Fruit fly (Drosophila melanogaster) whole organism, pupa: ENCODE data around the gene Rsbp15.
A peak's percentile ranks its signal among the peaks of the same experiment; 100 is the strongest.

Experiments
- CG10348 ChIP-seq: fragments of 200-800 bp; sonication (Bioruptor generic); IDR thresholded peaks from 2 replicates; pipeline ENCODE4 v1.3.6; 2022; ENCODE audit warnings: missing biosample characterization, missing genetic modification characterization
- CG12605 ChIP-seq: fragments of 200-800 bp; sonication (Bioruptor generic); IDR thresholded peaks from 2 replicates; pipeline ENCODE4 v1.3.6; 2022; ENCODE audit warnings: missing biosample characterization, missing genetic modification characterization
- CG13204 ChIP-seq: fragments of 200-800 bp; sonication (Bioruptor generic); optimal IDR thresholded peaks from 2 replicates; lab custom pipeline; 2018; ENCODE audit warnings: missing biosample characterization, mild to moderate bottlenecking, missing genetic modification characterization, moderate library complexity
- CG14655 ChIP-seq: fragments of 200-800 bp; sonication (Bioruptor generic); optimal IDR thresholded peaks from 3 replicates; lab custom pipeline; 2017; ENCODE audit warnings: mild to moderate bottlenecking, missing biosample characterization, missing genetic modification reagents, missing genetic modification characterization
- CG15710 ChIP-seq: fragments of 200-800 bp; sonication (Bioruptor generic); optimal IDR thresholded peaks from 2 replicates; lab custom pipeline; 2018; ENCODE audit warnings: missing biosample characterization, mild to moderate bottlenecking, missing genetic modification characterization, moderate library complexity
- CG17806 ChIP-seq: fragments of 200-800 bp; sonication (Bioruptor generic); optimal IDR thresholded peaks from 2 replicates; lab custom pipeline; 2018; ENCODE audit warnings: missing biosample characterization, mild to moderate bottlenecking, missing genetic modification characterization, moderate library complexity
- CG32121 ChIP-seq: fragments of 200-800 bp; sonication (Bioruptor generic); IDR thresholded peaks from 2 replicates; pipeline ENCODE4 v1.3.6; 2022; ENCODE audit warnings: missing biosample characterization, missing genetic modification characterization
- CG34367 ChIP-seq: fragments of 200-800 bp; sonication (Bioruptor generic); optimal IDR thresholded peaks from 2 replicates; lab custom pipeline; 2018; ENCODE audit warnings: missing biosample characterization, mild to moderate bottlenecking, missing genetic modification characterization
- CG4496 ChIP-seq: fragments of 200-800 bp; sonication (Bioruptor generic); IDR thresholded peaks from 3 replicates; pipeline ENCODE4 v1.3.6; 2022; ENCODE audit warnings: missing biosample characterization, missing genetic modification characterization
- CG8159 ChIP-seq: fragments of 200-800 bp; sonication (Bioruptor generic); optimal IDR thresholded peaks from 3 replicates; lab custom pipeline; 2018; ENCODE audit warnings: missing biosample characterization, mild to moderate bottlenecking, missing genetic modification characterization, moderate library complexity
- CG8301 ChIP-seq: fragments of 200-800 bp; sonication (Bioruptor generic); optimal IDR thresholded peaks from 2 replicates; lab custom pipeline; 2018; ENCODE audit warnings: missing biosample characterization, mild to moderate bottlenecking, missing genetic modification characterization
- CG9948 ChIP-seq: fragments of 200-800 bp; sonication (Bioruptor generic); optimal IDR thresholded peaks from 2 replicates; lab custom pipeline; 2018; ENCODE audit warnings: missing biosample characterization, mild to moderate bottlenecking, missing genetic modification characterization, moderate library complexity
- D1 ChIP-seq: fragments of 200-800 bp; sonication (Bioruptor generic); optimal IDR thresholded peaks from 2 replicates; lab custom pipeline; 2018; ENCODE audit warnings: missing biosample characterization, mild to moderate bottlenecking, missing genetic modification characterization, moderate library complexity
- EcR ChIP-seq: fragments of 200-800 bp; sonication (Bioruptor generic); optimal IDR thresholded peaks from 3 replicates; lab custom pipeline; 2019; ENCODE audit warnings: missing biosample characterization, missing genetic modification characterization, mild to moderate bottlenecking, moderate library complexity, missing genetic modification reagents
- Ets98B ChIP-seq: fragments of 200-800 bp; sonication (Bioruptor generic); IDR thresholded peaks from 2 replicates; pipeline ENCODE4 v1.3.6; 2022; ENCODE audit warnings: missing biosample characterization, missing genetic modification characterization
- Pif1A ChIP-seq: fragments of 200-800 bp; sonication (Bioruptor generic); optimal IDR thresholded peaks from 3 replicates; lab custom pipeline; 2016; ENCODE audit warnings: missing biosample characterization, missing genetic modification characterization
- Pif1B ChIP-seq: fragments of 200-800 bp; sonication (Bioruptor generic); optimal IDR thresholded peaks from 3 replicates; lab custom pipeline; 2016; ENCODE audit warnings: missing biosample characterization, missing genetic modification characterization
- Snoo ChIP-seq: fragments of 200-800 bp; sonication (Bioruptor generic); optimal IDR thresholded peaks from 3 replicates; lab custom pipeline; 2017; ENCODE audit warnings: missing biosample characterization, mild to moderate bottlenecking, missing genetic modification characterization, inconsistent platforms
- fd96Ca ChIP-seq: fragments of 200-800 bp; sonication (Bioruptor generic); IDR thresholded peaks from 3 replicates; pipeline ENCODE4 v1.3.6; 2022; ENCODE audit warnings: missing biosample characterization, missing genetic modification characterization
- gl ChIP-seq: fragments of 200-800 bp; sonication (Bioruptor generic); optimal IDR thresholded peaks from 2 replicates; lab custom pipeline; 2018; ENCODE audit warnings: missing biosample characterization, mild to moderate bottlenecking, missing genetic modification characterization
- rn ChIP-seq: fragments of 200-800 bp; sonication (Bioruptor generic); IDR thresholded peaks from 2 replicates; pipeline ENCODE4 v1.3.6; 2022; ENCODE audit warnings: missing biosample characterization, missing genetic modification characterization

The Rsbp15 gene

DNA sequence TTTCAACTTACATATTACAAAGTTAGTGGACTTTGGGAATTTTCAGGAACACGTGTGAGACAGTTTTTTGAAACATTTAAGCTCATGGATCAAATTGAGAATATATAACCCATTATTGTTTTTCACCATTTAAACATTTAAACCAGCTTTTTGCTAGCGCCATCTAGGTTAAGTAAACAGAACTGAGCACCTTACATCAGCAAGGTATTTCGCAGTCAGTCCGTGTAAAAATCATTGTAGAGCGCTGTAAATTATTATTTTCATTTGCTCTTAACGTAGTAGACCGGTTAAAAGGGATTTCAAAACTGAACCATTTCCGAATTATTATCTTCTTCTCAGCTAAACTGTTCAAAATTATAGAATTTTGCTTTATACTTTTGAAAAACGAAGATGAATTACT lies at the start of gene Rsbp15:
TSS of gene Rsbp15 (plus strand) at position 295 of the 400 bp plus-strand sequence.
- no peak for TF ChIP-seq CG34367 (tag; lab: Kevin White, UChicago)
- TF ChIP-seq CG12605 (GFP tag; lab: Robert Waterston, UW) = no peak
- no peak for TF ChIP-seq CG13204 (GFP tag; lab: Kevin White, UChicago)
- no peak for TF ChIP-seq Pif1A (GFP tag; lab: Kevin White, UChicago)
- TF ChIP-seq CG17806 = no peak
- TF ChIP-seq CG8301 (tag; lab: Kevin White, UChicago) = no peak
- no peak for TF ChIP-seq CG9948 (tag; lab: Kevin White, UChicago)
- TF ChIP-seq D1 (tag; lab: Kevin White, UChicago) = no peak
- TF ChIP-seq fd96Ca (GFP tag; lab: Robert Waterston, UW) = no peak
- TF ChIP-seq rn (GFP tag; lab: Robert Waterston, UW) = no peak
- no peak for TF ChIP-seq Pif1B (GFP tag; lab: Kevin White, UChicago)
- no peak for TF ChIP-seq Snoo (tag; lab: Kevin White, UChicago)
- TF ChIP-seq EcR (GFP tag; lab: Kevin White, UChicago) = no peak
- no peak for TF ChIP-seq CG32121 (GFP tag; lab: Robert Waterston, UW)
- no peak for TF ChIP-seq Ets98B (GFP tag; lab: Robert Waterston, UW)
- no peak for TF ChIP-seq CG8159 (tag; lab: Kevin White, UChicago)
- TF ChIP-seq CG4496 (GFP tag; lab: Robert Waterston, UW) = no peak; the same call in 2 of the 3 replicates
- no peak for TF ChIP-seq CG15710
- no peak for TF ChIP-seq CG10348

DNA sequence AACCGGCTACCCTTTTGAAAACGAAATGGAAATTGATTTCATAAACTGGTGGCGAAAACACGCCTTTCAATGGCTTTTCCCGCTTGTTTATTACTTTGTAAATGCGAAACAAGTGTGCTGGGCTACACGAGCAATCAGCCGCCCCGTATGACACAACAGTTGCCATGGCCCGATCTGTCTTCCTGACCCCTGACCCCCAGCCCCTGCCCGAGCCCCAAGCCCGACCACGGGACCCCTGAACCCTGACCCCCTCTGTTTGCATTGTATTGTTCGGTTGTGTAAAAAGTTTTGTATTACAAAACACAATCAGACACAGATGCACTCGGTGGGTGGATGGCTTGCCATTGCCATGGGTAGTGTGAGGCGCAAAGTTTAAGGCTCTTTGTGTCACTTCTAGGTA lies 36.6 kb upstream of the Rsbp15 start:
- no peak for TF ChIP-seq CG9948 (tag; lab: Kevin White, UChicago)
- TF ChIP-seq Pif1B (GFP tag; lab: Kevin White, UChicago) = no peak
- TF ChIP-seq CG10348 = no peak
- no peak for TF ChIP-seq CG8159 (tag; lab: Kevin White, UChicago)
- TF ChIP-seq Snoo (tag; lab: Kevin White, UChicago) = no peak
- no peak for TF ChIP-seq CG34367 (tag; lab: Kevin White, UChicago)
- TF ChIP-seq CG12605 (GFP tag; lab: Robert Waterston, UW) = no peak
- no peak for TF ChIP-seq D1 (tag; lab: Kevin White, UChicago)
- no peak for TF ChIP-seq CG8301 (tag; lab: Kevin White, UChicago)
- TF ChIP-seq Ets98B (GFP tag; lab: Robert Waterston, UW) = no peak
- TF ChIP-seq rn (GFP tag; lab: Robert Waterston, UW) = no peak
- TF ChIP-seq gl = no peak
- TF ChIP-seq CG17806 = no peak
- no peak for TF ChIP-seq EcR (GFP tag; lab: Kevin White, UChicago)
- TF ChIP-seq, all 21 proteins: peak for 0

DNA sequence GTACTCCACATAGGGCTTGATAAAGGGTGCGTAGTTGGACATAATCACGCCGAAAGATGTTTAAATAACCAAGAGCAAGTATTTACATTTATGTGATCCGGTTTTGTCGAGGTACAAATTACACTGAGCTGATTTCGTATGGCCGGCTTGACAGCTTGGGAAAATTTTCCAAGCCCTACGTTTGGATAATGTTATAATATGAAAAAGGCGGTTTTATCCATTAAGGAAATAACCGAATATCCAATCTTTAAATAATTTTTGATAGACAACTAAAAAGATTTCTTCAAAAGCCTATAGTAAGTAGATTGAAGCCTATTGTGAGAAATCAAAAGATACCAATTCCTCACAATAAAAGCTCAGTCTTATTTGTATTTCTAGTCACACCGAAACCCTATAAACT lies 27.3 kb upstream of the Rsbp15 start, which contains the start of the genes eIF3d2 and CG43450:
TSS of gene eIF3d2 (minus strand) at position 101 of the 400 bp plus-strand sequence.
TSS of gene CG43450 (plus strand) at position 384 of the 400 bp plus-strand sequence.
- TF ChIP-seq CG8301 (tag; lab: Kevin White, UChicago) (no peak), rn (GFP tag; lab: Robert Waterston, UW) (no peak), EcR (GFP tag; lab: Kevin White, UChicago) (no peak), CG9948 (tag; lab: Kevin White, UChicago) (no peak), CG10348 (no peak), gl (no peak), CG8159 (tag; lab: Kevin White, UChicago) (no peak), D1 (tag; lab: Kevin White, UChicago) (no peak), CG4496 (GFP tag; lab: Robert Waterston, UW) (no peak), Pif1B (GFP tag; lab: Kevin White, UChicago) (no peak), CG14655 (GFP tag; lab: Kevin White, UChicago) (no peak), Pif1A (GFP tag; lab: Kevin White, UChicago) (no peak), CG13204 (GFP tag; lab: Kevin White, UChicago) (no peak), CG15710 (no peak), CG17806 (no peak)

DNA sequence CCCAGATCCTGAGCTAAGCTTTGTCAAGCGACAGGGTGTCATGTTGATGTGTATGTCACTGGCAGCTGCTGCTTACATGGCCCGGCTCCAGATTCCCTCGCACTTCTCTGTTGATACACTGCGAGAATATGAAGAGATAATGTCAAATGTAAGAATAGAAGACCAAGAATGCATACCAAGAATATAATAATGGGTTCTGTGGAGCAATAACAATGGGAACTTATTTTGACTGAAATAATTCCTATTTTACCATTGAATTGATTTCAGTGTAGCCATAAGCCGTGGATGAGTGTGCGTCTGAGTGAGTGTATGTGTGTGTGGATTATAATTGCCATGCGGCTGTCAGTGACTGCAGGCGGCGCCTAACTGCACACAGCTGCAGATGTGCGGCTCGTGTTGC lies 26.1 kb upstream of the Rsbp15 start:
- TF ChIP-seq CG4496 (GFP tag; lab: Robert Waterston, UW) = 0 out of 3 replicates have a peak, but pooled peaks have one; percentile 31
- TF ChIP-seq gl = no peak
- no peak for TF ChIP-seq CG12605 (GFP tag; lab: Robert Waterston, UW)
- no peak for TF ChIP-seq CG9948 (tag; lab: Kevin White, UChicago)
- peak; percentile 8 for TF ChIP-seq Pif1A (GFP tag; lab: Kevin White, UChicago)
- no peak for TF ChIP-seq fd96Ca (GFP tag; lab: Robert Waterston, UW)
- TF ChIP-seq CG14655 (GFP tag; lab: Kevin White, UChicago) = peak; percentile 37
- peak; percentile 53 for TF ChIP-seq CG8159 (tag; lab: Kevin White, UChicago)
- TF ChIP-seq Ets98B (GFP tag; lab: Robert Waterston, UW) = no peak
- no peak for TF ChIP-seq CG34367 (tag; lab: Kevin White, UChicago)
- peak; percentile 55 for TF ChIP-seq CG15710

DNA sequence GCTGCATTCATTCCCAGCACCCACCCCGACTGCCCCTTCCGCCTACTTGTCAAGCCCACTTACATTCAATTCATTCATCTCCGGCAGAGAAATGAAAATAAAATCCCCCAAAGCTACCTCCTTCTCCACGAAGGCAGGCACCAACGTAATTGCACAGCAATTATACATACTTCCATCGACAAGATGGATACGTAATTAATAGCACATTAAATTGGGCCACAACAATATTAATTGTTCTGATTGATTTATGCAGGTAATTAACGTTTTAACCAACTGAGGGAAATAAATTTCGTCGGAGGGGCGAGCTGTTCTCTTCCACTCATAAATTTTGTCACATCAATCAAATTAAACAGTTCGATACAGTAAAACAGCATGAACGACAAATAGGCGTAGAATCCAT lies 24.5 kb upstream of the Rsbp15 start, which contains the start of gene Adk1:
TSS of gene Adk1 (plus strand) at position 301 of the 400 bp plus-strand sequence.
- TF ChIP-seq CG12605 (GFP tag; lab: Robert Waterston, UW) (no peak), Pif1A (GFP tag; lab: Kevin White, UChicago) (no peak), Ets98B (GFP tag; lab: Robert Waterston, UW) (no peak), CG9948 (tag; lab: Kevin White, UChicago) (no peak), CG13204 (GFP tag; lab: Kevin White, UChicago) (no peak), fd96Ca (GFP tag; lab: Robert Waterston, UW) (no peak), CG8301 (tag; lab: Kevin White, UChicago) (no peak), Pif1B (GFP tag; lab: Kevin White, UChicago) (no peak), CG17806 (no peak), CG10348 (no peak), D1 (tag; lab: Kevin White, UChicago) (no peak), CG15710 (no peak), Snoo (tag; lab: Kevin White, UChicago) (no peak), CG34367 (tag; lab: Kevin White, UChicago) (no peak), EcR (GFP tag; lab: Kevin White, UChicago) (no peak), CG8159 (tag; lab: Kevin White, UChicago) (no peak), rn (GFP tag; lab: Robert Waterston, UW) (no peak), gl (no peak), CG32121 (GFP tag; lab: Robert Waterston, UW) (no peak)
- TF ChIP-seq, all 21 proteins: peak for 0
